Fruit fly (Drosophila melanogaster) whole organism, wandering third instar larva: Measurements from ENCODE around the gene ara.

ENCODE experiments used
- Dif ChIP-seq: fragments of 200-275, 200-300 bp; sonication (Bioruptor generic); optimal IDR thresholded peaks from 2 replicates; lab custom pipeline; 2018; ENCODE audit warnings: missing biosample characterization, missing genetic modification characterization; ENCODE audit not compliant: partially characterized antibody
- Vsx2 ChIP-seq: fragments of 200-300, 225-300 bp; sonication (Bioruptor generic); optimal IDR thresholded peaks from 2 replicates; lab custom pipeline; 2018; ENCODE audit warnings: missing biosample characterization, missing genetic modification characterization; ENCODE audit not compliant: partially characterized antibody
- br ChIP-seq: fragments of 200-800 bp; sonication (Bioruptor generic); optimal IDR thresholded peaks from 2 replicates; lab custom pipeline; 2016; ENCODE audit warnings: missing biosample characterization, missing genetic modification characterization
- dmrt93B ChIP-seq: fragments of 200-800 bp; sonication (Bioruptor generic); optimal IDR thresholded peaks from 2 replicates; lab custom pipeline; 2018; ENCODE audit warnings: missing biosample characterization, mild to moderate bottlenecking, missing genetic modification characterization
- usp ChIP-seq: fragments of >200 bp; optimal IDR thresholded peaks from 2 replicates; lab custom pipeline; 2017; ENCODE audit warnings: missing biosample characterization, missing genetic modification characterization

- TF ChIP-seq Vsx2 (GFP tag; lab: Kevin White, UChicago) = no peak
- TF ChIP-seq Dif (GFP tag; lab: Kevin White, UChicago) = no peak
- TF ChIP-seq br (GFP tag; lab: Kevin White, UChicago) = no peak
- no peak for TF ChIP-seq usp (GFP tag; lab: Kevin White, UChicago)
- TF ChIP-seq dmrt93B (GFP tag; lab: Kevin White, UChicago) = no peak
These were observed 20.9 kb downstream of the ara start for dm6 chr3L:12601190-12601863.
